Fruit fly (Drosophila melanogaster): Measurements from ENCODE around the gene CG31269.

The CG31269 gene

dm6 chr3R:17078961-17079858, 47.7 kb upstream of the CG31269 start (continued):
- TF ChIP-seq nau (GFP tag; optimal IDR thresholded peaks at IDR 0.05) = peak; percentile 71
- TF ChIP-seq schlank (tag; optimal IDR thresholded peaks at IDR 0.05) = peak; percentile 25
- TF ChIP-seq sens (GFP tag) = peak; percentile 52
- TF ChIP-seq GATAe (GFP tag; conservative IDR thresholded peaks at IDR 0.05) = no peak
- peak; percentile 51 for TF ChIP-seq CG5180 (GFP tag; optimal IDR thresholded peaks at IDR 0.05)
- peak; percentile 68 for TF ChIP-seq CrebB (tag; optimal IDR thresholded peaks at IDR 0.05)
- peak; percentile 21; the same call in 1 of the 2 replicates for TF ChIP-seq Drgx (GFP tag; IDR thresholded peaks at IDR 0.05)
- peak; percentile 11 for TF ChIP-seq CG1529 (GFP tag; optimal IDR thresholded peaks at IDR 0.05)
- TF ChIP-seq lola (GFP tag; optimal IDR thresholded peaks at IDR 0.05) = peak in 1 of 3 experiments; percentile 18
- TF ChIP-seq cg (GFP tag; optimal IDR thresholded peaks at IDR 0.05) = peak; percentile 88
- peak; percentile 45 for TF ChIP-seq HmgZ (tag; optimal IDR thresholded peaks at IDR 0.05)
- TF ChIP-seq unpg (GFP tag; optimal IDR thresholded peaks at IDR 0.05) = peak; percentile 23
- no peak for TF ChIP-seq CG15073 (GFP tag; optimal IDR thresholded peaks at IDR 0.05)
- TF ChIP-seq sd (tag; optimal IDR thresholded peaks at IDR 0.05) = peak; percentile 27
- TF ChIP-seq CG14441 (GFP tag; IDR thresholded peaks at IDR 0.05) = 0 out of 2 replicates have a peak, but pooled peaks have one; percentile 10
- TF ChIP-seq HLHmδ (GFP tag; optimal IDR thresholded peaks at IDR 0.05) = peak; percentile 98
- peak; percentile 1 for TF ChIP-seq CG7556 (GFP tag; optimal IDR thresholded peaks at IDR 0.05)
- 0 out of 2 replicates have a peak, but pooled peaks have one; percentile 32 for TF ChIP-seq CG17328 (GFP tag; IDR thresholded peaks at IDR 0.05)
- no peak for TF ChIP-seq unc-4 (GFP tag; IDR thresholded peaks at IDR 0.05; ENCODE audit: partially characterized antibody)
- peak; percentile 49 for TF ChIP-seq Awh (GFP tag; IDR thresholded peaks at IDR 0.05)
- TF ChIP-seq hth (optimal IDR thresholded peaks at IDR 0.05) = no peak
- TF ChIP-seq Mrtf (GFP tag; IDR thresholded peaks at IDR 0.05) = no peak
- TF ChIP-seq Dfd (GFP tag; optimal IDR thresholded peaks at IDR 0.05) = no peak
- no peak for TF ChIP-seq fd96Cb (tag; optimal IDR thresholded peaks at IDR 0.05)
- no peak for TF ChIP-seq dati (GFP tag; IDR thresholded peaks at IDR 0.05)
- TF ChIP-seq CG8290 (GFP tag; optimal IDR thresholded peaks at IDR 0.05) = no peak
- TF ChIP-seq CG8290 (tag; optimal IDR thresholded peaks at IDR 0.05) = peak; percentile 13 to 74
- TF ChIP-seq Hr78 (GFP tag; optimal IDR thresholded peaks at IDR 0.05) = peak in 1 of 2 experiments; percentile 83
- TF ChIP-seq Ets97D (GFP tag; optimal IDR thresholded peaks at IDR 0.05) = no peak
- no peak for TF ChIP-seq CTCF (GFP tag; optimal IDR thresholded peaks at IDR 0.05)
- no peak for TF ChIP-seq CG9876 (GFP tag; optimal IDR thresholded peaks at IDR 0.05)
- TF ChIP-seq wek (GFP tag; optimal IDR thresholded peaks at IDR 0.05) = peak; percentile 73
- TF ChIP-seq disco-r (GFP tag; optimal IDR thresholded peaks at IDR 0.05) = no peak
- TF ChIP-seq CG1024 (GFP tag; IDR thresholded peaks at IDR 0.05) = no peak; the same call in 1 of the 2 replicates
- TF ChIP-seq CG11504 (tag; optimal IDR thresholded peaks at IDR 0.05) = no peak
- TF ChIP-seq CG2199 (GFP tag; IDR thresholded peaks at IDR 0.05) = 0 out of 3 replicates have a peak, but pooled peaks have one; percentile 59
- TF ChIP-seq gce (GFP tag; IDR thresholded peaks at IDR 0.05) = 0 out of 3 replicates have a peak, but pooled peaks have one; percentile 47
- TF ChIP-seq kay (GFP tag; optimal IDR thresholded peaks at IDR 0.05) = peak; percentile 7
- peak; percentile 63 for TF ChIP-seq grau (tag; optimal IDR thresholded peaks at IDR 0.05)
- TF ChIP-seq YL-1 (GFP tag; optimal IDR thresholded peaks at IDR 0.05) = peak; percentile 13
- TF ChIP-seq CG8359 (GFP tag; optimal IDR thresholded peaks at IDR 0.05; ENCODE audit: borderline replicate concordance) = peak; percentile 34
- no peak for TF ChIP-seq CG4424 (GFP tag; optimal IDR thresholded peaks at IDR 0.05)
- TF ChIP-seq sug (tag; optimal IDR thresholded peaks at IDR 0.05) = peak; percentile 86
- no peak for TF ChIP-seq NC2β (GFP tag; optimal IDR thresholded peaks at IDR 0.05)
- no peak for TF ChIP-seq CG11085 (GFP tag; IDR thresholded peaks at IDR 0.05)
- no peak for TF ChIP-seq tio (GFP tag; optimal IDR thresholded peaks at IDR 0.05)
- TF ChIP-seq CG1603 (tag; optimal IDR thresholded peaks at IDR 0.05) = peak; percentile 20
- TF ChIP-seq CG12299 (tag; optimal IDR thresholded peaks at IDR 0.05) = peak; percentile 60
- peak; percentile 29 for TF ChIP-seq CG6254 (GFP tag; optimal IDR thresholded peaks at IDR 0.05)

Measured in whole organism, embryonic.